Fruit fly (Drosophila melanogaster) whole organism, embryonic: Measurements from ENCODE around the gene Nin.

ENCODE experiments used
- Abd-B ChIP-seq: fragments of 200-800 bp; sonication (Bioruptor generic); optimal IDR thresholded peaks from 2 replicates; lab custom pipeline; 2018; ENCODE audit warnings: missing biosample characterization, mild to moderate bottlenecking, missing genetic modification characterization, moderate library complexity
- Aef1 ChIP-seq: fragments of 200-800 bp; sonication (Bioruptor generic); IDR thresholded peaks from 3 replicates; pipeline ENCODE4 v1.3.6; 2022; ENCODE audit warnings: missing biosample characterization, missing genetic modification characterization
- Asciz ChIP-seq: fragments of 200-800 bp; sonication (Bioruptor generic); optimal IDR thresholded peaks from 2 replicates; lab custom pipeline; 2017; ENCODE audit warnings: missing biosample characterization, mild to moderate bottlenecking, missing genetic modification characterization, missing genetic modification reagents
- CG10979 ChIP-seq: fragments of 200-800 bp; sonication (Bioruptor generic); optimal IDR thresholded peaks from 2 replicates; lab custom pipeline; 2018; ENCODE audit warnings: missing biosample characterization, mild to moderate bottlenecking, missing genetic modification characterization, moderate library complexity
- CG11504 ChIP-seq: fragments of 200-800 bp; sonication (Bioruptor generic); optimal IDR thresholded peaks from 3 replicates; lab custom pipeline; 2019; ENCODE audit warnings: missing biosample characterization, mild to moderate bottlenecking, missing genetic modification characterization, moderate library complexity
- CG12769 ChIP-seq: fragments of 200-800 bp; sonication (Bioruptor generic); optimal IDR thresholded peaks from 2 replicates; lab custom pipeline; 2019; ENCODE audit warnings: missing biosample characterization, mild to moderate bottlenecking, missing genetic modification characterization, moderate library complexity
- CG15601 ChIP-seq: fragments of 200-800 bp; sonication (Bioruptor generic); optimal IDR thresholded peaks from 3 replicates; lab custom pipeline; 2019; ENCODE audit warnings: missing biosample characterization, mild to moderate bottlenecking, missing genetic modification characterization, moderate library complexity
- CG1603 ChIP-seq: fragments of 200-800 bp; sonication (Bioruptor generic); optimal IDR thresholded peaks from 2 replicates; lab custom pipeline; 2019; ENCODE audit warnings: missing biosample characterization, mild to moderate bottlenecking, missing genetic modification characterization, moderate library complexity
- CG2129 ChIP-seq: fragments of 200-800 bp; sonication (Bioruptor generic); IDR thresholded peaks from 2 replicates; pipeline ENCODE4 v1.3.6; 2022; ENCODE audit warnings: missing biosample characterization, missing genetic modification characterization; ENCODE audit not compliant: partially characterized antibody
- CG2678 ChIP-seq: fragments of 200-800 bp; sonication (Bioruptor generic); optimal IDR thresholded peaks from 3 replicates; lab custom pipeline; 2019; ENCODE audit warnings: missing biosample characterization, mild to moderate bottlenecking, missing genetic modification characterization, moderate library complexity
- CG30020 ChIP-seq: fragments of 200-800 bp; optimal IDR thresholded peaks from 2 replicates; lab custom pipeline; 2019; ENCODE audit warnings: missing biosample characterization, mild to moderate bottlenecking, missing genetic modification characterization, moderate library complexity
- CG4617 ChIP-seq: fragments of 200-800 bp; sonication (Bioruptor generic); optimal IDR thresholded peaks from 3 replicates; lab custom pipeline; 2016; ENCODE audit warnings: missing biosample characterization, missing genetic modification characterization, borderline replicate concordance
- CG4707 ChIP-seq: fragments of 200-800 bp; sonication (Bioruptor generic); optimal IDR thresholded peaks from 2 replicates; lab custom pipeline; 2018; ENCODE audit warnings: missing biosample characterization, mild to moderate bottlenecking, missing genetic modification characterization, moderate library complexity
- CG7556 ChIP-seq: fragments of 200-800 bp; sonication (Bioruptor generic); optimal IDR thresholded peaks from 2 replicates; lab custom pipeline; 2017; ENCODE audit warnings: missing biosample characterization, mild to moderate bottlenecking, missing genetic modification characterization
- CG7786 ChIP-seq: fragments of 200-800 bp; sonication (Bioruptor generic); optimal IDR thresholded peaks from 2 replicates; lab custom pipeline; 2016; ENCODE audit warnings: missing biosample characterization, missing genetic modification characterization
- CG8388 ChIP-seq: fragments of 200-800 bp; sonication (Bioruptor generic); optimal IDR thresholded peaks from 2 replicates; lab custom pipeline; 2019; ENCODE audit warnings: missing biosample characterization, mild to moderate bottlenecking, missing genetic modification characterization, moderate library complexity
- CG8924 ChIP-seq: fragments of 200-800 bp; optimal IDR thresholded peaks from 3 replicates; lab custom pipeline; 2019; ENCODE audit warnings: missing biosample characterization, mild to moderate bottlenecking, missing genetic modification characterization, moderate library complexity
- CG9215 ChIP-seq: fragments of 200-800 bp; sonication (Bioruptor generic); IDR thresholded peaks from 2 replicates; pipeline ENCODE4 v1.3.6; 2022; ENCODE audit warnings: missing biosample characterization, missing genetic modification characterization
- Doc3 ChIP-seq: fragments of 200-800 bp; sonication (Bioruptor generic); IDR thresholded peaks from 3 replicates; pipeline ENCODE4 v1.3.6; 2022; ENCODE audit warnings: missing biosample characterization, missing genetic modification characterization; ENCODE audit not compliant: partially characterized antibody
- HLH4C ChIP-seq: fragments of 200-800 bp; sonication (Bioruptor generic); IDR thresholded peaks from 3 replicates; pipeline ENCODE4 v1.3.6; 2022; ENCODE audit warnings: missing biosample characterization, missing genetic modification characterization; ENCODE audit not compliant: partially characterized antibody
- Hr3 ChIP-seq: fragments of 200-800 bp; sonication (Bioruptor generic); optimal IDR thresholded peaks from 3 replicates; lab custom pipeline; 2016; ENCODE audit warnings: missing biosample characterization, missing genetic modification characterization
- MESR4 ChIP-seq: fragments of 200-800 bp; sonication (Bioruptor generic); optimal IDR thresholded peaks from 2 replicates; lab custom pipeline; 2018; ENCODE audit warnings: missing biosample characterization, mild to moderate bottlenecking, missing genetic modification characterization, moderate library complexity
- Max ChIP-seq: fragments of 200-800 bp; sonication (Bioruptor generic); optimal IDR thresholded peaks from 2 replicates; lab custom pipeline; 2016; ENCODE audit warnings: missing biosample characterization, mild to moderate bottlenecking, missing genetic modification characterization
- Med ChIP-seq: fragments of 200-800 bp; sonication (Bioruptor generic); peaks from one replicate; lab custom pipeline; 2016; ENCODE audit warnings: missing biosample characterization, missing genetic modification characterization, mild to moderate bottlenecking, inconsistent platforms, moderate library complexity
- al ChIP-seq: fragments of 200-800 bp; sonication (Bioruptor generic); IDR thresholded peaks from 2 replicates; pipeline ENCODE4 v1.3.6; 2022; ENCODE audit warnings: missing biosample characterization, missing genetic modification characterization
- aop ChIP-seq: fragments of 200-800 bp; sonication (Bioruptor generic); IDR thresholded peaks from 2 replicates; pipeline ENCODE4 v1.3.6; 2022; ENCODE audit warnings: missing biosample characterization, missing genetic modification characterization
- bcd ChIP-seq: fragments of 200-800 bp; sonication (Bioruptor generic); optimal IDR thresholded peaks from 2 replicates; lab custom pipeline; 2017; ENCODE audit warnings: missing biosample characterization, mild to moderate bottlenecking, missing genetic modification characterization
- caup ChIP-seq: fragments of 200-800 bp; sonication (Bioruptor generic); optimal IDR thresholded peaks from 3 replicates; lab custom pipeline; 2017; ENCODE audit warnings: missing biosample characterization, mild to moderate bottlenecking, missing genetic modification characterization, moderate library complexity; ENCODE audit not compliant: severe bottlenecking
- corto ChIP-seq: fragments of 200-800 bp; sonication (Bioruptor generic); optimal IDR thresholded peaks from 2 replicates; lab custom pipeline; 2016; ENCODE audit warnings: missing biosample characterization, mild to moderate bottlenecking, missing genetic modification characterization, moderate library complexity
- croc ChIP-seq: fragments of 200-800 bp; sonication (Bioruptor generic); conservative IDR thresholded peaks from 3 replicates; pipeline ENCODE4 v1.3.6; 2022; ENCODE audit warnings: missing biosample characterization, missing genetic modification characterization
- crol ChIP-seq: fragments of 200-800 bp; sonication (Bioruptor generic); IDR thresholded peaks from 2 replicates; pipeline ENCODE4 v1.3.6; 2022; ENCODE audit warnings: missing biosample characterization, missing genetic modification characterization
- dmrt99B ChIP-seq: fragments of 200-800 bp; sonication (Bioruptor generic); optimal IDR thresholded peaks from 2 replicates; lab custom pipeline; 2018; ENCODE audit warnings: missing biosample characterization, mild to moderate bottlenecking, missing genetic modification characterization, moderate library complexity
- dpn ChIP-seq, 2 experiments: fragments of 200-800 bp; sonication (Bioruptor generic); optimal IDR thresholded peaks; 3 replicates each; lab custom pipeline; 2016; ENCODE audit warnings: missing biosample characterization in 2 of 2, missing genetic modification characterization in 2 of 2
- ftz-f1 ChIP-seq: fragments of 200-800 bp; sonication (Bioruptor generic); optimal IDR thresholded peaks from 2 replicates; lab custom pipeline; 2016; ENCODE audit warnings: missing biosample characterization, missing genetic modification characterization
- kay ChIP-seq: fragments of 200-800 bp; sonication (Bioruptor generic); optimal IDR thresholded peaks from 2 replicates; lab custom pipeline; 2016; ENCODE audit warnings: missing biosample characterization, missing genetic modification characterization
- mam ChIP-seq: fragments of 200-800 bp; sonication (Bioruptor generic); optimal IDR thresholded peaks from 3 replicates; lab custom pipeline; 2016; ENCODE audit warnings: missing biosample characterization, missing genetic modification characterization
- nmo ChIP-seq: fragments of 200-800 bp; sonication (Bioruptor generic); optimal IDR thresholded peaks from 2 replicates; lab custom pipeline; 2018; ENCODE audit warnings: missing biosample characterization, mild to moderate bottlenecking, missing genetic modification characterization, moderate library complexity
- oc ChIP-seq: fragments of 200-800 bp; sonication (Bioruptor generic); optimal IDR thresholded peaks from 2 replicates; lab custom pipeline; 2018; ENCODE audit warnings: missing biosample characterization, mild to moderate bottlenecking, missing genetic modification characterization, moderate library complexity
- pfk ChIP-seq: fragments of 200-800 bp; sonication (Bioruptor generic); optimal IDR thresholded peaks from 2 replicates; lab custom pipeline; 2018; ENCODE audit warnings: missing biosample characterization, mild to moderate bottlenecking, missing genetic modification characterization, moderate library complexity
- sens ChIP-seq: fragments of 200-800 bp; sonication (Bioruptor generic); peaks from one replicate; lab custom pipeline; 2016; ENCODE audit warnings: missing biosample characterization, missing genetic modification characterization
- vnd ChIP-seq: fragments of 200-800 bp; sonication (Bioruptor generic); IDR thresholded peaks from 3 replicates; pipeline ENCODE4 v1.3.6; 2022; ENCODE audit warnings: missing biosample characterization, missing genetic modification characterization; ENCODE audit not compliant: partially characterized antibody
- wek ChIP-seq: fragments of 200-800 bp; sonication (Bioruptor generic); optimal IDR thresholded peaks from 3 replicates; lab custom pipeline; 2018; ENCODE audit warnings: missing biosample characterization, mild to moderate bottlenecking, missing genetic modification characterization, moderate library complexity

Nin gene

DNA sequence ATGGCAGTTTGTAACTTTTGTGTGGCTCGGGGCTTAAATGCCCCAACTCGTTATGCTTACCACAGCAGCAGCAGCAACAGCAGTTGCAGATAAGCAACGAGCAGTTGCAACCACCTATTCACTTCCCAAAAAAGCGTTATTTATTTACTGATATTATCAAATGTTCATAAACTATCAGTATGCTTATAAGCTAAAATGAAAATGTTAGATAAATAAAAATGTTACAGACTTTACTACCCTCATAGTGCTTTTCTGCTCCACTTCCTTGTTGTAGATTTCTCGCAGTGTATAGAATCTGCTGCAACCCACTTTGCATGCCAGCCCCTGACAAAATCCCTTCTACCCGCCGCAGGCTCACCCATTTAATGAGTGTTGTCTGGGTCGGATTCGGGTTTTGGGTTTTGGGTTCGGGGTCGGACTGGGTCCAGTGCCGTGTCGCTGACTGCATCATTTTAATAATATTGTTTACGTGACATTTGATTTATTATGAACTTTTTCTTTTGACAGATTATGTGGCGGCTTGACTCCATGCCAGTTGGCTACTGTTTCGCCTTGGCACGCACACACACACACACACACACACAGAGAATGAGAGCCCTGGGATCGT lies 24.1 kb downstream of the Nin start (continued):
- no peak for TF ChIP-seq crol (GFP tag; lab: Robert Waterston, UW)
- TF ChIP-seq nmo (GFP tag; lab: Kevin White, UChicago): no peak
- TF ChIP-seq CG9215: no peak
- TF ChIP-seq CG7556 (GFP tag; lab: Kevin White, UChicago): no peak
- TF ChIP-seq Abd-B (GFP tag; lab: Kevin White, UChicago): no peak
- TF ChIP-seq wek (GFP tag; lab: Kevin White, UChicago): no peak
- no peak for TF ChIP-seq vnd (GFP tag; lab: Robert Waterston, UW)
- TF ChIP-seq Med: peak; percentile 56
- no peak for TF ChIP-seq CG7786 (GFP tag; lab: Kevin White, UChicago)
- no peak for TF ChIP-seq Aef1 (GFP tag; lab: Robert Waterston, UW)
- TF ChIP-seq CG4707 (GFP tag; lab: Kevin White, UChicago): no peak
- peak; percentile 26 for TF ChIP-seq CG11504
- TF ChIP-seq Hr3: no peak
- no peak for TF ChIP-seq croc (GFP tag; lab: Robert Waterston, UW)
- no peak for TF ChIP-seq dpn (GFP tag; optimal IDR thresholded peaks at IDR 0.05; lab: Kevin White, UChicago)
- peak; percentile 32 for TF ChIP-seq CG10979 (tag; lab: Kevin White, UChicago)
- TF ChIP-seq CG12769 (tag; lab: Kevin White, UChicago): no peak
- no peak for TF ChIP-seq CG2129 (GFP tag; lab: Robert Waterston, UW)
- TF ChIP-seq caup (GFP tag; lab: Kevin White, UChicago): no peak
- TF ChIP-seq al: no peak
- no peak for TF ChIP-seq CG15601
- no peak for TF ChIP-seq CG4617 (GFP tag; lab: Kevin White, UChicago)
- TF ChIP-seq aop (GFP tag; lab: Robert Waterston, UW): no peak
- TF ChIP-seq HLH4C (GFP tag; lab: Robert Waterston, UW): no peak
- peak; percentile 27 for TF ChIP-seq sens (GFP tag; lab: Kevin White, UChicago)
- TF ChIP-seq CG30020 (tag; lab: Kevin White, UChicago): no peak
- no peak for TF ChIP-seq ftz-f1 (GFP tag; lab: Kevin White, UChicago)
- TF ChIP-seq CG8388 (GFP tag; lab: Kevin White, UChicago): peak; percentile 5
- peak; percentile 13 for TF ChIP-seq dmrt99B (tag; lab: Kevin White, UChicago)
- peak; percentile 2 for TF ChIP-seq CG2678 (tag; lab: Kevin White, UChicago)
- TF ChIP-seq CG8924 (tag; lab: Kevin White, UChicago): no peak
- TF ChIP-seq corto (GFP tag; lab: Kevin White, UChicago): peak; percentile 82
- TF ChIP-seq Max (GFP tag; lab: Kevin White, UChicago): no peak
- no peak for TF ChIP-seq oc (tag; lab: Kevin White, UChicago)
- TF ChIP-seq pfk (GFP tag; lab: Kevin White, UChicago): no peak
- no peak for TF ChIP-seq kay (GFP tag; lab: Kevin White, UChicago)
- TF ChIP-seq mam: no peak
- no peak for TF ChIP-seq Asciz (GFP tag; lab: Kevin White, UChicago)
- peak; percentile 52 for TF ChIP-seq CG1603 (tag; lab: Kevin White, UChicago)
- TF ChIP-seq bcd (GFP tag; lab: Kevin White, UChicago): no peak
- no peak for TF ChIP-seq MESR4 (GFP tag; lab: Kevin White, UChicago)
- TF ChIP-seq Doc3: no peak
